Worm (Caenorhabditis elegans) whole organism, L4 larva: ENCODE results near the gene F59B2.9.

Source experiments
- F49E8.2 ChIP-seq: sonication (generic microtip); optimal IDR thresholded peaks from 2 replicates; lab custom pipeline; 2016; ENCODE audit warnings: missing compliant biosample characterization, mild to moderate bottlenecking, missing genetic modification characterization, borderline replicate concordance
- Y48G9A.11 ChIP-seq: fragments of 200-800 bp; sonication (Bioruptor generic); IDR thresholded peaks from 2 replicates; pipeline ENCODE4 v1.3.6; 2022; ENCODE audit warnings: missing genetic modification reagents, missing genetic modification characterization, missing compliant biosample characterization
- ctbp-1 ChIP-seq: fragments of 200-800 bp; sonication (Bioruptor generic); IDR thresholded peaks from 2 replicates; pipeline ENCODE4 v1.3.6; 2022; ENCODE audit warnings: missing genetic modification reagents, missing genetic modification characterization, missing compliant biosample characterization
- daf-8 ChIP-seq: fragments of 200-800 bp; sonication (Bioruptor generic); IDR thresholded peaks from 2 replicates; pipeline ENCODE4 v1.3.6; 2022; ENCODE audit warnings: missing genetic modification characterization, missing compliant biosample characterization
- dmd-8 ChIP-seq: fragments of 200-800 bp; sonication (Bioruptor generic); IDR thresholded peaks from 2 replicates; pipeline ENCODE4 v1.3.6; 2022; ENCODE audit warnings: missing genetic modification characterization, missing compliant biosample characterization
- hmg-1.1 ChIP-seq: fragments of 200-800 bp; sonication (Bioruptor generic); IDR thresholded peaks from 2 replicates; pipeline ENCODE4 v1.3.6; 2022; ENCODE audit warnings: missing genetic modification reagents, missing genetic modification characterization, missing compliant biosample characterization
- lin-29 ChIP-seq: fragments of 200-800 bp; sonication (Bioruptor generic); IDR thresholded peaks from 2 replicates; pipeline ENCODE4 v1.3.6; 2022; ENCODE audit warnings: missing genetic modification reagents, missing genetic modification characterization, missing compliant biosample characterization
- nhr-111 ChIP-seq: fragments of 200-800 bp; sonication (Bioruptor generic); optimal IDR thresholded peaks from 2 replicates; lab custom pipeline; 2018; ENCODE audit warnings: mild to moderate bottlenecking, missing genetic modification characterization, missing compliant biosample characterization
- nhr-25 ChIP-seq: sonication (generic microtip); optimal IDR thresholded peaks from 2 replicates; lab custom pipeline; 2017; ENCODE audit warnings: missing genetic modification characterization, mild to moderate bottlenecking, missing compliant biosample characterization, antibody characterized with exemption, moderate library complexity, borderline replicate concordance; ENCODE audit not compliant: insufficient read depth
- nhr-77 ChIP-seq: fragments of 150-350 bp; optimal IDR thresholded peaks from 2 replicates; lab custom pipeline; 2014; ENCODE audit warnings: missing biosample characterization, missing genetic modification characterization
- skn-1 ChIP-seq: fragments of 150-350 bp; optimal IDR thresholded peaks from 2 replicates; lab custom pipeline; 2014; ENCODE audit warnings: missing biosample characterization, missing genetic modification characterization
- tag-97 ChIP-seq: fragments of 200-800 bp; sonication (Bioruptor generic); IDR thresholded peaks from 2 replicates; pipeline ENCODE4 v1.3.6; 2022; ENCODE audit warnings: missing genetic modification characterization, missing compliant biosample characterization
- zip-11 ChIP-seq: fragments of 200-800 bp; sonication (Bioruptor generic); IDR thresholded peaks from 2 replicates; pipeline ENCODE4 v1.3.6; 2022; ENCODE audit warnings: missing genetic modification characterization, missing compliant biosample characterization
- ztf-11 ChIP-seq: fragments of 150-350 bp; optimal IDR thresholded peaks from 2 replicates; lab custom pipeline; 2014; ENCODE audit warnings: missing biosample characterization, missing genetic modification characterization

Gene F59B2.9

DNA sequence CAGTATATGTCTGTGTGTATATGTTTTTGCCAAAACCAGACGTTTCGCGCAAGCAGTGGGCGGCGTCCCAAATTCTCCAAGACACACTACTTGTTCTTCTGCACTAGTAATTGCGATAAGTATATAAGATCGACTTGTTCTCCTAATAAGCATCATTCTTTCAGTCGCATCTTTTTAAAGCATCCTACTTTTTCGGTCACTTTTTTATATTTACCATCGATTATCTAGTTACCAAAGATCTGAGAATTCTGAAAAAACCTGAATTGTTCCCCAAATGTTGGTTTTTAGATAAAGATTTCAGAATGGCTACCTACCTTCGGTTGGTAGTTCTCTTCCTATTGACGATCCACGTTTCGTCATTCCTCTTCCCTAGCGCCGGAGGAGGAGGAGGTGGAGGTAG, 50.2 kb downstream of the F59B2.9 start, which contains the start of gene grl-25:
grl-25 (plus strand) TSS at position 301 of the 400 bp plus-strand sequence.
- no peak for TF ChIP-seq nhr-25
- TF ChIP-seq zip-11 (GFP tag; lab: Robert Waterston, UW): no peak
- TF ChIP-seq ztf-11 (tag; lab: Kevin White, UChicago): no peak
- no peak for TF ChIP-seq dmd-8 (GFP tag; lab: Robert Waterston, UW)
- TF ChIP-seq ctbp-1 (GFP tag; lab: Robert Waterston, UW): no peak
- no peak for TF ChIP-seq F49E8.2 (tag; lab: Kevin White, UChicago)
- TF ChIP-seq nhr-77: no peak
- TF ChIP-seq daf-8 (GFP tag; lab: Robert Waterston, UW): no peak
- TF ChIP-seq lin-29 (GFP tag; lab: Robert Waterston, UW): no peak
- TF ChIP-seq nhr-111 (GFP tag; lab: Kevin White, UChicago): no peak
- TF ChIP-seq skn-1 (tag; lab: Kevin White, UChicago): no peak
- TF ChIP-seq hmg-1.1 (GFP tag; lab: Robert Waterston, UW): no peak
- no peak for TF ChIP-seq Y48G9A.11 (GFP tag; lab: Robert Waterston, UW)
- no peak for TF ChIP-seq tag-97 (GFP tag; lab: Robert Waterston, UW)
